Fruit fly (Drosophila melanogaster) whole organism, embryonic: Measurements from ENCODE around the gene Pino.

Source experiments
- Ada2b ChIP-seq: fragments of 200-800 bp; sonication (Bioruptor generic); IDR thresholded peaks from 2 replicates; pipeline ENCODE4 v1.3.6; 2022; ENCODE audit warnings: missing biosample characterization, missing genetic modification characterization
- Aef1 ChIP-seq: fragments of 200-800 bp; sonication (Bioruptor generic); IDR thresholded peaks from 3 replicates; pipeline ENCODE4 v1.3.6; 2022; ENCODE audit warnings: missing biosample characterization, missing genetic modification characterization
- B-H2 ChIP-seq: fragments of 200-800 bp; sonication (Bioruptor generic); optimal IDR thresholded peaks from 2 replicates; lab custom pipeline; 2018; ENCODE audit warnings: missing biosample characterization, mild to moderate bottlenecking, missing genetic modification characterization
- CG10366 ChIP-seq: fragments of 200-800 bp; sonication (Bioruptor generic); IDR thresholded peaks from 2 replicates; pipeline ENCODE4 v1.3.6; 2022; ENCODE audit warnings: missing biosample characterization, missing genetic modification characterization
- CG10462 ChIP-seq: fragments of 200-800 bp; sonication (Bioruptor generic); optimal IDR thresholded peaks from 2 replicates; lab custom pipeline; 2016; ENCODE audit warnings: missing biosample characterization, missing genetic modification characterization
- CG11085 ChIP-seq: fragments of 200-800 bp; sonication (Bioruptor generic); IDR thresholded peaks from 2 replicates; pipeline ENCODE4 v1.3.6; 2022; ENCODE audit warnings: missing biosample characterization, missing genetic modification characterization
- CG11247 ChIP-seq: fragments of 200-800 bp; sonication (Bioruptor generic); IDR thresholded peaks from 2 replicates; pipeline ENCODE4 v1.3.6; 2022; ENCODE audit warnings: missing biosample characterization, missing genetic modification characterization
- CG11696 ChIP-seq: fragments of 200-800 bp; sonication (Bioruptor generic); IDR thresholded peaks from 2 replicates; pipeline ENCODE4 v1.3.6; 2022; ENCODE audit warnings: missing biosample characterization, missing genetic modification characterization
- CG11723 ChIP-seq: fragments of 200-800 bp; sonication (Bioruptor generic); optimal IDR thresholded peaks from 2 replicates; lab custom pipeline; 2017; ENCODE audit warnings: missing biosample characterization, mild to moderate bottlenecking, missing genetic modification characterization
- CG14441 ChIP-seq: fragments of 200-800 bp; sonication (Bioruptor generic); IDR thresholded peaks from 2 replicates; pipeline ENCODE4 v1.3.6; 2022; ENCODE audit warnings: missing biosample characterization, missing genetic modification characterization
- CG15601 ChIP-seq: fragments of 200-800 bp; sonication (Bioruptor generic); optimal IDR thresholded peaks from 3 replicates; lab custom pipeline; 2019; ENCODE audit warnings: missing biosample characterization, mild to moderate bottlenecking, missing genetic modification characterization, moderate library complexity
- CG15696 ChIP-seq: fragments of 200-800 bp; sonication (Bioruptor generic); optimal IDR thresholded peaks from 2 replicates; lab custom pipeline; 2019; ENCODE audit warnings: missing biosample characterization, mild to moderate bottlenecking, missing genetic modification characterization, moderate library complexity
- CG16779 ChIP-seq: fragments of 200-800 bp; sonication (Bioruptor generic); IDR thresholded peaks from 2 replicates; pipeline ENCODE4 v1.3.6; 2022; ENCODE audit warnings: missing biosample characterization, missing genetic modification characterization
- CG17568 ChIP-seq: fragments of 200-800 bp; sonication (Bioruptor generic); optimal IDR thresholded peaks from 2 replicates; lab custom pipeline; 2018; ENCODE audit warnings: missing biosample characterization, mild to moderate bottlenecking, missing genetic modification characterization, moderate library complexity
- CG2712 ChIP-seq: fragments of 200-800 bp; optimal IDR thresholded peaks from 3 replicates; lab custom pipeline; 2019; ENCODE audit warnings: missing biosample characterization, mild to moderate bottlenecking, missing genetic modification characterization, moderate library complexity
- CG30020 ChIP-seq: fragments of 200-800 bp; optimal IDR thresholded peaks from 2 replicates; lab custom pipeline; 2019; ENCODE audit warnings: missing biosample characterization, mild to moderate bottlenecking, missing genetic modification characterization, moderate library complexity
- CG31224 ChIP-seq: fragments of 200-800 bp; sonication (Bioruptor generic); IDR thresholded peaks from 2 replicates; pipeline ENCODE4 v1.3.6; 2022; ENCODE audit warnings: missing biosample characterization, missing genetic modification characterization
- CG32772 ChIP-seq: fragments of 200-800 bp; sonication (Bioruptor generic); IDR thresholded peaks from 2 replicates; pipeline ENCODE4 v1.3.6; 2022; ENCODE audit warnings: missing biosample characterization, missing genetic modification characterization
- CG3726 ChIP-seq: fragments of 200-800 bp; sonication (Bioruptor generic); IDR thresholded peaks from 3 replicates; pipeline ENCODE4, ENCODE4 v1.3.6; 2022; ENCODE audit warnings: missing biosample characterization, missing genetic modification characterization
- CG6813 ChIP-seq: fragments of 200-800 bp; sonication (Bioruptor generic); optimal IDR thresholded peaks from 2 replicates; lab custom pipeline; 2017; ENCODE audit warnings: missing biosample characterization, missing genetic modification characterization, mild to moderate bottlenecking, moderate library complexity, missing genetic modification reagents
- D19A ChIP-seq: fragments of 200-800 bp; optimal IDR thresholded peaks from 3 replicates; lab custom pipeline; 2019; ENCODE audit warnings: missing biosample characterization, mild to moderate bottlenecking, missing genetic modification characterization, moderate library complexity
- Doc2 ChIP-seq: fragments of 200-800 bp; sonication (Bioruptor generic); IDR thresholded peaks from 2 replicates; pipeline ENCODE4 v1.3.6; 2022; ENCODE audit warnings: missing biosample characterization, missing genetic modification characterization
- Drgx ChIP-seq: fragments of 200-800 bp; sonication (Bioruptor generic); IDR thresholded peaks from 2 replicates; pipeline ENCODE4 v1.3.6; 2022; ENCODE audit warnings: missing biosample characterization, missing genetic modification characterization
- E2f1 ChIP-seq: fragments of 200-800 bp; sonication (Bioruptor generic); IDR thresholded peaks from 2 replicates; pipeline ENCODE4 v1.3.6; 2022; ENCODE audit warnings: missing biosample characterization, missing genetic modification characterization
- Gsc ChIP-seq: fragments of 200-800 bp; sonication (Bioruptor generic); IDR thresholded peaks from 2 replicates; pipeline ENCODE4 v1.3.6; 2022; ENCODE audit warnings: missing biosample characterization, missing genetic modification characterization
- Kr ChIP-seq: fragments of 200-800 bp; sonication (Bioruptor generic); optimal IDR thresholded peaks from 2 replicates; lab custom pipeline; 2017; ENCODE audit warnings: missing biosample characterization, mild to moderate bottlenecking, missing genetic modification characterization
- Ptx1 ChIP-seq: fragments of 200-800 bp; sonication (Bioruptor generic); IDR thresholded peaks from 2 replicates; pipeline ENCODE4 v1.3.6; 2022; ENCODE audit warnings: missing biosample characterization, missing genetic modification characterization
- Xbp1 ChIP-seq: fragments of 200-800 bp; sonication (Bioruptor generic); optimal IDR thresholded peaks from 3 replicates; lab custom pipeline; 2016; ENCODE audit warnings: missing biosample characterization, mild to moderate bottlenecking, missing genetic modification characterization
- Xrp1 ChIP-seq: fragments of 200-800 bp; sonication (Bioruptor generic); IDR thresholded peaks from 2 replicates; pipeline ENCODE4 v1.3.6; 2022; ENCODE audit warnings: missing biosample characterization, missing genetic modification characterization
- abd-A ChIP-seq: fragments of 200-800 bp; sonication (Bioruptor generic); optimal IDR thresholded peaks from 3 replicates; lab custom pipeline; 2019; ENCODE audit warnings: missing biosample characterization, mild to moderate bottlenecking, missing genetic modification characterization, moderate library complexity
- ash1 ChIP-seq: fragments of 200-800 bp; sonication (Bioruptor generic); optimal IDR thresholded peaks from 2 replicates; lab custom pipeline; 2018; ENCODE audit warnings: missing biosample characterization, mild to moderate bottlenecking, missing genetic modification characterization
- bowl ChIP-seq: fragments of 200-800 bp; sonication (Bioruptor generic); IDR thresholded peaks from 2 replicates; pipeline ENCODE4 v1.3.6; 2022; ENCODE audit warnings: missing biosample characterization, missing genetic modification characterization
- chif ChIP-seq, 2 experiments: fragments of 200-800 bp; sonication (Bioruptor generic); optimal IDR thresholded peaks; 3 replicates each; lab custom pipeline; 2016; ENCODE audit warnings: missing biosample characterization in 2 of 2, missing genetic modification characterization in 2 of 2
- chm ChIP-seq: fragments of 200-800 bp; sonication (Bioruptor generic); IDR thresholded peaks from 2 replicates; pipeline ENCODE4 v1.3.6; 2022; ENCODE audit warnings: missing biosample characterization, missing genetic modification characterization
- croc ChIP-seq: fragments of 200-800 bp; sonication (Bioruptor generic); conservative IDR thresholded peaks from 3 replicates; pipeline ENCODE4 v1.3.6; 2022; ENCODE audit warnings: missing biosample characterization, missing genetic modification characterization
- crol ChIP-seq: fragments of 200-800 bp; sonication (Bioruptor generic); IDR thresholded peaks from 2 replicates; pipeline ENCODE4 v1.3.6; 2022; ENCODE audit warnings: missing biosample characterization, missing genetic modification characterization
- dmrt11E ChIP-seq: fragments of 200-800 bp; sonication (Bioruptor generic); optimal IDR thresholded peaks from 3 replicates; lab custom pipeline; 2018; ENCODE audit warnings: missing biosample characterization, mild to moderate bottlenecking, missing genetic modification characterization, moderate library complexity
- fd102C ChIP-seq: fragments of 200-800 bp; sonication (Bioruptor generic); optimal IDR thresholded peaks from 2 replicates; lab custom pipeline; 2018; ENCODE audit warnings: missing biosample characterization, mild to moderate bottlenecking, missing genetic modification characterization, moderate library complexity
- gem ChIP-seq: fragments of 200-800 bp; sonication (Bioruptor generic); optimal IDR thresholded peaks from 2 replicates; lab custom pipeline; 2019; ENCODE audit warnings: missing biosample characterization, mild to moderate bottlenecking, missing genetic modification characterization, moderate library complexity
- gro ChIP-seq: fragments of 200-800 bp; sonication (Bioruptor generic); optimal IDR thresholded peaks from 2 replicates; lab custom pipeline; 2016; ENCODE audit warnings: missing biosample characterization, missing genetic modification characterization
- ham ChIP-seq: fragments of 200-800 bp; sonication (Bioruptor generic); IDR thresholded peaks from 2 replicates; pipeline ENCODE4 v1.3.6; 2022; ENCODE audit warnings: missing biosample characterization, missing genetic modification characterization
- lbe ChIP-seq: fragments of 200-800 bp; sonication (Bioruptor generic); optimal IDR thresholded peaks from 2 replicates; lab custom pipeline; 2016; ENCODE audit warnings: missing biosample characterization, mild to moderate bottlenecking, missing genetic modification characterization
- nom ChIP-seq: fragments of 200-800 bp; sonication (Bioruptor generic); optimal IDR thresholded peaks from 2 replicates; lab custom pipeline; 2017; ENCODE audit warnings: missing biosample characterization, missing genetic modification characterization, mild to moderate bottlenecking, moderate library complexity, missing genetic modification reagents
- otp ChIP-seq: fragments of 200-800 bp; sonication (Bioruptor generic); IDR thresholded peaks from 3 replicates; pipeline ENCODE4, ENCODE4 v1.3.6; 2022; ENCODE audit warnings: missing biosample characterization, missing genetic modification characterization
- rib ChIP-seq: fragments of 200-800 bp; sonication (Bioruptor generic); IDR thresholded peaks from 2 replicates; pipeline ENCODE4 v1.3.6; 2022; ENCODE audit warnings: missing biosample characterization, missing genetic modification characterization
- sim ChIP-seq: fragments of 200-800 bp; sonication (Bioruptor generic); IDR thresholded peaks from 2 replicates; pipeline ENCODE4 v1.3.6; 2022; ENCODE audit warnings: missing biosample characterization, missing genetic modification characterization
- so ChIP-seq: fragments of 200-800 bp; sonication (Bioruptor generic); IDR thresholded peaks from 3 replicates; pipeline ENCODE4 v1.3.6; 2022; ENCODE audit warnings: missing biosample characterization, missing genetic modification characterization
- tin ChIP-seq: fragments of 200-800 bp; sonication (Bioruptor generic); optimal IDR thresholded peaks from 3 replicates; lab custom pipeline; 2016; ENCODE audit warnings: missing biosample characterization, missing genetic modification characterization
- wor ChIP-seq: fragments of 200-800 bp; sonication (Bioruptor generic); IDR thresholded peaks from 2 replicates; pipeline ENCODE4 v1.3.6; 2022; ENCODE audit warnings: missing biosample characterization, missing genetic modification characterization
- yki ChIP-seq: fragments of >200 bp; optimal IDR thresholded peaks from 3 replicates; lab custom pipeline; 2018
- zf30C ChIP-seq: fragments of 200-800 bp; sonication (Bioruptor generic); optimal IDR thresholded peaks from 3 replicates; lab custom pipeline; 2018; ENCODE audit warnings: missing biosample characterization, mild to moderate bottlenecking, missing genetic modification characterization
- zfh1 ChIP-seq: fragments of 200-800 bp; sonication (Bioruptor generic); IDR thresholded peaks from 3 replicates; pipeline ENCODE4 v1.3.6; 2022; ENCODE audit warnings: missing biosample characterization, missing genetic modification characterization

Pino gene

dm6 chr2L:1065038-1065437 is 63.7 kb downstream of the Pino start (continued):
- TF ChIP-seq otp (GFP tag; lab: Robert Waterston, UW) (no peak), zf30C (GFP tag; lab: Kevin White, UChicago) (peak; percentile 20), CG10462 (no peak), nom (GFP tag; lab: Kevin White, UChicago) (peak; percentile 47), lbe (peak; percentile 45), CG31224 (GFP tag; lab: Robert Waterston, UW) (no peak), CG14441 (0 out of 2 replicates have a peak, but pooled peaks have one; percentile 17), D19A (no peak), Doc2 (no peak), Ada2b (GFP tag; lab: Robert Waterston, UW) (0 out of 2 replicates have a peak, but pooled peaks have one; percentile 13), CG6813 (GFP tag; lab: Kevin White, UChicago) (no peak), chif (GFP tag; optimal IDR thresholded peaks at IDR 0.05; lab: Kevin White, UChicago) (peak in 1 of 2 experiments; percentile 9), gro (GFP tag; lab: Kevin White, UChicago) (no peak), Drgx (GFP tag; lab: Robert Waterston, UW) (peak; percentile 62), bowl (no peak), wor (no peak), Xbp1 (GFP tag; lab: Kevin White, UChicago) (peak; percentile 10), CG11247 (GFP tag; lab: Robert Waterston, UW) (0 out of 2 replicates have a peak, but pooled peaks have one; percentile 7), rib (GFP tag; lab: Robert Waterston, UW) (no peak), chm (GFP tag; lab: Robert Waterston, UW) (peak; percentile 28; the same call in 1 of the 2 replicates), CG16779 (GFP tag; lab: Robert Waterston, UW) (no peak), E2f1 (GFP tag; lab: Robert Waterston, UW) (no peak), Kr (no peak), B-H2 (GFP tag; lab: Kevin White, UChicago) (no peak), CG10366 (GFP tag; lab: Robert Waterston, UW) (peak; percentile 37), dmrt11E (peak; percentile 44), CG3726 (GFP tag; lab: Robert Waterston, UW) (peak; percentile 29; the same call in 1 of the 3 replicates), croc (GFP tag; lab: Robert Waterston, UW) (peak; percentile 49; the same call in 2 of the 3 replicates), Xrp1 (peak; percentile 56; the same call in 1 of the 2 replicates), CG11085 (GFP tag; lab: Robert Waterston, UW) (no peak), CG15601 (no peak), ham (GFP tag; lab: Robert Waterston, UW) (no peak), tin (GFP tag; lab: Kevin White, UChicago) (peak; percentile 5), CG15696 (tag; lab: Kevin White, UChicago) (peak; percentile 1), ash1 (GFP tag; lab: Kevin White, UChicago) (no peak), CG11696 (GFP tag; lab: Robert Waterston, UW) (no peak), CG32772 (GFP tag; lab: Robert Waterston, UW) (0 out of 2 replicates have a peak, but pooled peaks have one; percentile 8), CG30020 (tag; lab: Kevin White, UChicago) (no peak), sim (GFP tag; lab: Robert Waterston, UW) (0 out of 2 replicates have a peak, but pooled peaks have one; percentile 5), fd102C (GFP tag; lab: Kevin White, UChicago) (no peak), CG11723 (GFP tag; lab: Kevin White, UChicago) (no peak), Ptx1 (GFP tag; lab: Robert Waterston, UW) (0 out of 2 replicates have a peak, but pooled peaks have one; percentile 24), Aef1 (no peak), gem (tag; lab: Kevin White, UChicago) (peak; percentile 41), zfh1 (GFP tag; lab: Robert Waterston, UW) (0 out of 3 replicates have a peak, but pooled peaks have one; percentile 49), abd-A (tag; lab: Kevin White, UChicago) (no peak), so (no peak), yki (lab: Kevin White, UChicago) (no peak), CG2712 (tag; lab: Kevin White, UChicago) (peak; percentile 20), Gsc (GFP tag; lab: Robert Waterston, UW) (no peak), crol (GFP tag; lab: Robert Waterston, UW) (no peak), CG17568 (GFP tag; lab: Kevin White, UChicago) (no peak)
